Fruit fly (Drosophila melanogaster) whole organism, prepupa: ENCODE results near the gene CG6083.
"Not testable (repeated sequence)": the region's sequence is repeated elsewhere in the genome, so short reads cannot be mapped to it uniquely, and the experiment has no call there.

Experiments used
- CG10669 ChIP-seq: fragments of 200-800 bp; sonication (Bioruptor generic); optimal IDR thresholded peaks from 3 replicates; lab custom pipeline; 2018; ENCODE audit warnings: missing biosample characterization, mild to moderate bottlenecking, missing genetic modification characterization, moderate library complexity
- CG1621 ChIP-seq: fragments of 200-800 bp; sonication (Bioruptor generic); optimal IDR thresholded peaks from 3 replicates; lab custom pipeline; 2018; ENCODE audit warnings: missing biosample characterization, mild to moderate bottlenecking, missing genetic modification characterization
- CG3032 ChIP-seq: fragments of 200-800 bp; optimal IDR thresholded peaks from 2 replicates; lab custom pipeline; 2019; ENCODE audit warnings: missing biosample characterization, mild to moderate bottlenecking, missing genetic modification characterization, moderate library complexity
- CG32006 ChIP-seq: fragments of 200-800 bp; sonication (Bioruptor generic); optimal IDR thresholded peaks from 3 replicates; lab custom pipeline; 2017; ENCODE audit warnings: missing biosample characterization, mild to moderate bottlenecking, missing genetic modification characterization
- CG34406 ChIP-seq: fragments of 200-800 bp; sonication (Bioruptor generic); optimal IDR thresholded peaks from 3 replicates; lab custom pipeline; 2016; ENCODE audit warnings: missing biosample characterization, missing genetic modification characterization
- CG6854 ChIP-seq: fragments of 200-800 bp; sonication (Bioruptor generic); optimal IDR thresholded peaks from 2 replicates; lab custom pipeline; 2017; ENCODE audit warnings: missing biosample characterization, mild to moderate bottlenecking, missing genetic modification characterization
- Eip78C ChIP-seq: fragments of 200-800 bp; sonication (Bioruptor generic); peaks from one replicate; lab custom pipeline; 2016; ENCODE audit warnings: missing biosample characterization, missing genetic modification characterization
- Hr4 ChIP-seq: fragments of 200-800 bp; sonication (Bioruptor generic); optimal IDR thresholded peaks from 3 replicates; lab custom pipeline; 2016; ENCODE audit warnings: missing biosample characterization, missing genetic modification characterization
- OdsH ChIP-seq: fragments of 200-800 bp; sonication (Bioruptor generic); optimal IDR thresholded peaks from 3 replicates; lab custom pipeline; 2016; ENCODE audit warnings: missing biosample characterization, missing genetic modification characterization
- achi ChIP-seq: fragments of 200-800 bp; sonication (Bioruptor generic); optimal IDR thresholded peaks from 3 replicates; lab custom pipeline; 2016; ENCODE audit warnings: missing biosample characterization, missing genetic modification characterization
- acj6 ChIP-seq: fragments of 200-800 bp; sonication (Bioruptor generic); optimal IDR thresholded peaks from 3 replicates; lab custom pipeline; 2016; ENCODE audit warnings: missing biosample characterization, missing genetic modification characterization
- cyc ChIP-seq: fragments of 200-800 bp; sonication (Bioruptor generic); optimal IDR thresholded peaks from 3 replicates; lab custom pipeline; 2016; ENCODE audit warnings: missing biosample characterization, missing genetic modification characterization
- dac ChIP-seq: fragments of 200-800 bp; sonication (Bioruptor generic); optimal IDR thresholded peaks from 2 replicates; lab custom pipeline; 2017; ENCODE audit warnings: missing biosample characterization, mild to moderate bottlenecking, missing genetic modification characterization
- fkh ChIP-seq: fragments of 200-800 bp; sonication (Bioruptor generic); optimal IDR thresholded peaks from 3 replicates; lab custom pipeline; 2017; ENCODE audit warnings: missing biosample characterization, mild to moderate bottlenecking, missing genetic modification characterization, moderate library complexity
- net ChIP-seq: fragments of 200-800 bp; sonication (Bioruptor generic); optimal IDR thresholded peaks from 3 replicates; lab custom pipeline; 2016; ENCODE audit warnings: missing biosample characterization, missing genetic modification characterization
- pdm3 ChIP-seq: fragments of 200-800 bp; sonication (Bioruptor generic); optimal IDR thresholded peaks from 3 replicates; lab custom pipeline; 2016; ENCODE audit warnings: missing biosample characterization, missing genetic modification characterization
- salr ChIP-seq, 2 experiments: fragments of 200-800 bp; sonication (Bioruptor generic); optimal IDR thresholded peaks; 3 replicates each; lab custom pipeline; 2016 to 2018; ENCODE audit warnings: missing biosample characterization in 2 of 2, missing genetic modification characterization in 2 of 2, mild to moderate bottlenecking in 1 of 2
- ss ChIP-seq, 2 experiments: fragments of 200-800 bp; sonication (Bioruptor generic); optimal IDR thresholded peaks; 2 replicates in 1 of 2; 3 replicates in 1 of 2; lab custom pipeline; 2017 to 2018; ENCODE audit warnings: mild to moderate bottlenecking in 2 of 2, missing biosample characterization in 2 of 2, missing genetic modification characterization in 2 of 2, moderate library complexity in 1 of 2

The CG6083 gene

DNA sequence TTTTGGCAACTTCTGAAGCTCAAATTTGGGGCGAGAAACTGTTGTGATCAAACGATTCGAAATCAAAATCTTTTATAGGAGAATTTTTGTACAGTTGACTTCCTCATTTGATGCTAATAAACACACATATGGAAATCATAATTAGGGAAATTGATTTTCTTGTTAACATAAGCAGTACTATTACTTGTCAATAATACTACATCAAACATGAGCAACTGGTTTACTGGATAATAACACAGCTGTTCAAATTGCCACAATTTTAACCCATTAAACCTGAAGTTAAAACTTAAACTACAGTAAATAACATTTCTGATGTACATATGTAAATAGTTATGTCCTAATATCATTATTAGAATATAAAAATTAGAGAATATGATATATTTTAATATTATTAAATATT, 46.0 kb downstream of the CG6083 start, which contains the start of gene CG43390:
Gene CG43390 (minus strand): TSS at position 32 of the 400 bp plus-strand sequence.
- TF ChIP-seq CG34406 (GFP tag; lab: Kevin White, UChicago): no peak
- TF ChIP-seq fkh (GFP tag; lab: Kevin White, UChicago): peak; percentile 46

DNA sequence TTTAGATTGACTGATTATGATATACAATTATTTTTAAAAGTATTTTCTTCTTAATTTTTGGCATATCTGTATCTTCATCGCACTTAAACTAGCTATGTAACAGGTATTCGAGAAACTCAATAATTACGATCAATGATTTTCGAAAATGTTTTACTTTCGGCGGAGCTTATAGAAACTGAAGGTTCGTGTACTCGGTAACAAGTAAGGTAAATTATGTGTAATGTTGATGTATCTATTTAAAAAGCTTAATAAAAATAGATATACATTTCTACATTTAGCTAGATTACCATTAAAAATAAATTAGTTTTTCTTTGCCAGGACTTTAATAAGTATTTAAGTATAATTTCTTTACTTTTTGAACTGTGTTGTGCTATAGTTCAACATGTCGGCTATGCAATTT, 47.1 kb downstream of the CG6083 start:
- TF ChIP-seq achi (no peak), Hr4 (GFP tag; lab: Kevin White, UChicago) (no peak), CG3032 (tag; lab: Kevin White, UChicago) (no peak), net (no peak), acj6 (GFP tag; lab: Kevin White, UChicago) (no peak), CG34406 (GFP tag; lab: Kevin White, UChicago) (no peak)

DNA sequence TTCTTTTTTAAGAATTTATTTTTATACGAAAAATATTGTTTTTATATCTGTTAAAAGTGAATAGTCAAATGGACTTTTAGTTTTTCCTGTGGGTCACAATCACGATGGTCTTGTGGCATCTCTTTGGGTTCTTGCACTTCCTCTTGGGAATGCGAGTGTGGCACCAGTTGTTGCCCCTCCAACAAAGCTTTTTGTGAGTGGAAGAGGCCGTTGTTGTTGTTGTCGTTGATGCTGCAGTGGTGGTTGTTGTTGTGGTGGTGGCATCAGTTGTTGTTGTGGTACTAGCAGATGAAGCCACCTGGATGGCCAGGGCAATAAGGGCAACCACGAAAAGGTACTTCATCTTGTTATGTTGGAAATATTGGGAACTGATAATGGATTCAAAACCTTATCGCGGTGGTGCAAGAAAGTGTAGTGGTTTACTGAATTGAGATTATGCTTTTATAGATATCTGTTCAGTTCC, 47.7 kb downstream of the CG6083 start, which contains the start of gene CG33270:
Gene CG33270 (minus strand): TSS at position 413 of the 463 bp plus-strand sequence.
- TF ChIP-seq salr (GFP tag; optimal IDR thresholded peaks at IDR 0.05; lab: Kevin White, UChicago): no peak

DNA sequence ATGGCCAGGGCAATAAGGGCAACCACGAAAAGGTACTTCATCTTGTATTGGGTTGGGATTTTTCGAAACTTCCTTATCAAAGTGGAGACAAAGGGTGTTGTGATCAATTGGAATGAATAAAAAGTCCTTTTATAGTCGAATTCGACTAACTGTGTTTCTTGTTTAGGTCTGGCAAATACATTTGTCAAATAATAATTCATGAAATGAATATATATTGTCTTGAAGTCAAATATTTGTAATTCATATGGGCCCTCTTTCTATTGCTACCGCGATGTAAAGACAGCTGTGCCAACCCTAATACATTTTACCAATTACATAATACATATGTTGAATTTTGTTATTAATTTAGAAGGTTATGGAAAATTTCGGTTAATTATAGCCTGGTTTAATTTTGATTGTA, 48.5 kb downstream of the CG6083 start, which contains the start of gene CG33271:
Gene CG33271 (minus strand): TSS at position 101 of the 400 bp plus-strand sequence.
- TF ChIP-seq salr (GFP tag; optimal IDR thresholded peaks at IDR 0.05; lab: Kevin White, UChicago) (no peak), CG1621 (no peak), fkh (GFP tag; lab: Kevin White, UChicago) (peak; percentile 32)
- TF ChIP-seq, all 60 proteins: peak for 1

- not testable (repeated sequence) for TF ChIP-seq ss (GFP tag; optimal IDR thresholded peaks at IDR 0.05; lab: Kevin White, UChicago); cyc (GFP tag; lab: Kevin White, UChicago); pdm3
- TF ChIP-seq, all 60 proteins: peak for 0; not testable (repeated sequence) for 60
These were observed 49.0 kb downstream of the CG6083 start, which contains the start of gene CG33489 for dm6 chr3L:11576944-11577343. Gene CG33489, minus strand, starts transcription at chr3L:11577044.

DNA sequence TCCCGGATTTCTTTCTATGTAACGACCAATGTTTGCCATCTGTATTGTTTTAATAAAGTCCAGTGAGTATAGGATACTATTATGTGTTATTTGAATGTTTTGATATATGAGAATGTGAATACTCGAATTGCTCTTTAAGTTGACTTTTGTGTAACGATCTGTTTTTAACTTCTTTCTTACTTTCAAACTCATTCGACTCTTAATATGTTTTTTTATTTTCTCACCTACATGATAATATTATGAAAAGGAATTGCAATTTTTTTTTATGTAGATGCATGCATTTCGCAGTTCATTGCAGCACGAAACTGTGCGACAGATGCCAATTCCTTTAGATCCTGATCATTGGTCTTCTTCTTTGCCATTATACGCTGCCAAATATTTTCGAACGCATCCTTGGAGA, 51.4 kb downstream of the CG6083 start, which contains the start of gene CG33490:
Gene CG33490 (minus strand): TSS at position 101 of the 400 bp plus-strand sequence.
- no peak for TF ChIP-seq CG32006 (GFP tag; lab: Kevin White, UChicago)
- TF ChIP-seq CG10669 (GFP tag; lab: Kevin White, UChicago): no peak
- no peak for TF ChIP-seq Eip78C
- no peak for TF ChIP-seq CG6854 (GFP tag; lab: Kevin White, UChicago)
- no peak for TF ChIP-seq OdsH (GFP tag; lab: Kevin White, UChicago)
- no peak for TF ChIP-seq dac
